Fruit fly (Drosophila melanogaster) Kc167 (cell line): ENCODE measurements around the gene Ino80.

ENCODE experiments used
- Myc ChIP-seq: fragments of >200 bp; optimal IDR thresholded peaks from 2 replicates; lab custom pipeline; 2017; ENCODE audit warnings: missing external identifiers
- Sin3A ChIP-seq: fragments of >200 bp; optimal IDR thresholded peaks from 2 replicates; lab custom pipeline; 2018; ENCODE audit warnings: missing external identifiers
- h ChIP-seq: fragments of >200 bp; optimal IDR thresholded peaks from 3 replicates; lab custom pipeline; 2018; ENCODE audit warnings: missing external identifiers
- insv ChIP-seq: fragments of >200 bp; optimal IDR thresholded peaks from 3 replicates; lab custom pipeline; 2018; ENCODE audit warnings: missing external identifiers
- psq ChIP-seq: fragments of >200 bp; optimal IDR thresholded peaks from 2 replicates; lab custom pipeline; 2017; ENCODE audit warnings: missing external identifiers
- ttk ChIP-seq: sonication (Bioruptor generic); optimal IDR thresholded peaks from 2 replicates; lab custom pipeline; 2017; ENCODE audit warnings: missing external identifiers

Ino80 gene

dm6 chr3R:19403096-19403515, at the start of gene Ino80, which contains the start of gene Aptx:
Ino80 (minus strand) TSS chr3R:19403153.
Aptx (plus strand) TSS chr3R:19403455.
- no peak for TF ChIP-seq insv (lab: Kevin White, UChicago)

- TF ChIP-seq h (lab: Kevin White, UChicago) (no peak), ttk (lab: Kevin White, UChicago) (no peak), Myc (lab: Kevin White, UChicago) (no peak), insv (lab: Kevin White, UChicago) (no peak), Sin3A (lab: Kevin White, UChicago) (no peak), psq (lab: Kevin White, UChicago) (no peak)
Measured at dm6 chr3R:19425099-19425498, 22.1 kb upstream of the Ino80 start, which contains the start of gene CG3517. CG3517 (minus strand) TSS chr3R:19425199.

- TF ChIP-seq Myc (lab: Kevin White, UChicago) (no peak), psq (lab: Kevin White, UChicago) (no peak), ttk (lab: Kevin White, UChicago) (no peak), Sin3A (lab: Kevin White, UChicago) (no peak), h (lab: Kevin White, UChicago) (no peak), insv (lab: Kevin White, UChicago) (no peak)
Measured at dm6 chr3R:19412434-19412833, 9.5 kb upstream of the Ino80 start, which contains the start of gene CG31221. CG31221 (plus strand) TSS chr3R:19412689.

dm6 chr3R:19411371-19411770, 8.4 kb upstream of the Ino80 start:
- TF ChIP-seq h (lab: Kevin White, UChicago) (no peak), ttk (lab: Kevin White, UChicago) (no peak), insv (lab: Kevin White, UChicago) (no peak), Sin3A (lab: Kevin White, UChicago) (no peak), Myc (lab: Kevin White, UChicago) (no peak), psq (lab: Kevin White, UChicago) (no peak)

- TF ChIP-seq insv (lab: Kevin White, UChicago), result no peak
- no peak for TF ChIP-seq Sin3A (lab: Kevin White, UChicago)
- no peak for TF ChIP-seq psq (lab: Kevin White, UChicago)
- no peak for TF ChIP-seq h (lab: Kevin White, UChicago)
- TF ChIP-seq ttk (lab: Kevin White, UChicago), result no peak
- no peak for TF ChIP-seq Myc (lab: Kevin White, UChicago)
Measured at dm6 chr3R:19408573-19408972, 5.6 kb upstream of the Ino80 start, which contains the start of gene CG11626. CG11626 (plus strand) TSS chr3R:19408873.

dm6 chr3R:19406852-19407251, 3.9 kb upstream of the Ino80 start:
- no peak for TF ChIP-seq Myc (lab: Kevin White, UChicago)
- TF ChIP-seq Sin3A (lab: Kevin White, UChicago), result no peak
- no peak for TF ChIP-seq ttk (lab: Kevin White, UChicago)

dm6 chr3R:19404296-19404695, 1.3 kb upstream of the Ino80 start:
- TF ChIP-seq h (lab: Kevin White, UChicago) (no peak), Myc (lab: Kevin White, UChicago) (no peak), ttk (lab: Kevin White, UChicago) (no peak), insv (lab: Kevin White, UChicago) (no peak), Sin3A (lab: Kevin White, UChicago) (no peak), psq (lab: Kevin White, UChicago) (no peak)

- TF ChIP-seq ttk (lab: Kevin White, UChicago) (no peak), insv (lab: Kevin White, UChicago) (no peak), Myc (lab: Kevin White, UChicago) (no peak), Sin3A (lab: Kevin White, UChicago) (no peak), psq (lab: Kevin White, UChicago) (no peak), h (lab: Kevin White, UChicago) (no peak)
Measured at dm6 chr3R:19398467-19398866, 4.5 kb downstream of the Ino80 start, which contains the start of gene CG31244. CG31244 (minus strand) TSS chr3R:19398567.

- no peak for TF ChIP-seq h (lab: Kevin White, UChicago)
- TF ChIP-seq insv (lab: Kevin White, UChicago), result no peak
- TF ChIP-seq ttk (lab: Kevin White, UChicago), result no peak
- TF ChIP-seq Myc (lab: Kevin White, UChicago), result no peak
- TF ChIP-seq psq (lab: Kevin White, UChicago), result no peak
- no peak for TF ChIP-seq Sin3A (lab: Kevin White, UChicago)
Measured at dm6 chr3R:19393060-19393459, 9.9 kb downstream of the Ino80 start, which contains the start of gene CG3739. CG3739 (plus strand) TSS chr3R:19393360.

dm6 chr3R:19389919-19390318, 13.0 kb downstream of the Ino80 start, which contains the start of gene CG18493:
CG18493 (plus strand) TSS chr3R:19390270.
- no peak for TF ChIP-seq h (lab: Kevin White, UChicago)
- TF ChIP-seq ttk (lab: Kevin White, UChicago), result no peak
- TF ChIP-seq Myc (lab: Kevin White, UChicago), result no peak
- TF ChIP-seq psq (lab: Kevin White, UChicago), result no peak
- no peak for TF ChIP-seq insv (lab: Kevin White, UChicago)
- TF ChIP-seq Sin3A (lab: Kevin White, UChicago), result no peak

dm6 chr3R:19387608-19388007, 15.3 kb downstream of the Ino80 start, which contains the start of gene CG3734:
CG3734 (plus strand) TSS chr3R:19387861.
- TF ChIP-seq h (lab: Kevin White, UChicago), result no peak
- TF ChIP-seq ttk (lab: Kevin White, UChicago), result no peak
- no peak for TF ChIP-seq psq (lab: Kevin White, UChicago)
- no peak for TF ChIP-seq Myc (lab: Kevin White, UChicago)
- TF ChIP-seq insv (lab: Kevin White, UChicago), result no peak
- TF ChIP-seq Sin3A (lab: Kevin White, UChicago), result no peak

dm6 chr3R:19383298-19383697, 19.7 kb downstream of the Ino80 start:
- TF ChIP-seq Myc (lab: Kevin White, UChicago) (no peak), Sin3A (lab: Kevin White, UChicago) (no peak), h (lab: Kevin White, UChicago) (no peak), ttk (lab: Kevin White, UChicago) (no peak), psq (lab: Kevin White, UChicago) (no peak), insv (lab: Kevin White, UChicago) (no peak)
